Fruit fly (Drosophila melanogaster) whole organism, pupa: ENCODE measurements around the gene path.

ENCODE experiments used
- CG10348 ChIP-seq: fragments of 200-800 bp; sonication (Bioruptor generic); IDR thresholded peaks from 2 replicates; pipeline ENCODE4 v1.3.6; 2022; ENCODE audit warnings: missing biosample characterization, missing genetic modification characterization
- CG12605 ChIP-seq: fragments of 200-800 bp; sonication (Bioruptor generic); IDR thresholded peaks from 2 replicates; pipeline ENCODE4 v1.3.6; 2022; ENCODE audit warnings: missing biosample characterization, missing genetic modification characterization
- CG13204 ChIP-seq: fragments of 200-800 bp; sonication (Bioruptor generic); optimal IDR thresholded peaks from 2 replicates; lab custom pipeline; 2018; ENCODE audit warnings: missing biosample characterization, mild to moderate bottlenecking, missing genetic modification characterization, moderate library complexity
- CG14655 ChIP-seq: fragments of 200-800 bp; sonication (Bioruptor generic); optimal IDR thresholded peaks from 3 replicates; lab custom pipeline; 2017; ENCODE audit warnings: mild to moderate bottlenecking, missing biosample characterization, missing genetic modification reagents, missing genetic modification characterization
- CG15710 ChIP-seq: fragments of 200-800 bp; sonication (Bioruptor generic); optimal IDR thresholded peaks from 2 replicates; lab custom pipeline; 2018; ENCODE audit warnings: missing biosample characterization, mild to moderate bottlenecking, missing genetic modification characterization, moderate library complexity
- CG17806 ChIP-seq: fragments of 200-800 bp; sonication (Bioruptor generic); optimal IDR thresholded peaks from 2 replicates; lab custom pipeline; 2018; ENCODE audit warnings: missing biosample characterization, mild to moderate bottlenecking, missing genetic modification characterization, moderate library complexity
- CG32121 ChIP-seq: fragments of 200-800 bp; sonication (Bioruptor generic); IDR thresholded peaks from 2 replicates; pipeline ENCODE4 v1.3.6; 2022; ENCODE audit warnings: missing biosample characterization, missing genetic modification characterization
- CG34367 ChIP-seq: fragments of 200-800 bp; sonication (Bioruptor generic); optimal IDR thresholded peaks from 2 replicates; lab custom pipeline; 2018; ENCODE audit warnings: missing biosample characterization, mild to moderate bottlenecking, missing genetic modification characterization
- CG4496 ChIP-seq: fragments of 200-800 bp; sonication (Bioruptor generic); IDR thresholded peaks from 3 replicates; pipeline ENCODE4 v1.3.6; 2022; ENCODE audit warnings: missing biosample characterization, missing genetic modification characterization
- CG8159 ChIP-seq: fragments of 200-800 bp; sonication (Bioruptor generic); optimal IDR thresholded peaks from 3 replicates; lab custom pipeline; 2018; ENCODE audit warnings: missing biosample characterization, mild to moderate bottlenecking, missing genetic modification characterization, moderate library complexity
- CG8301 ChIP-seq: fragments of 200-800 bp; sonication (Bioruptor generic); optimal IDR thresholded peaks from 2 replicates; lab custom pipeline; 2018; ENCODE audit warnings: missing biosample characterization, mild to moderate bottlenecking, missing genetic modification characterization
- CG9948 ChIP-seq: fragments of 200-800 bp; sonication (Bioruptor generic); optimal IDR thresholded peaks from 2 replicates; lab custom pipeline; 2018; ENCODE audit warnings: missing biosample characterization, mild to moderate bottlenecking, missing genetic modification characterization, moderate library complexity
- D1 ChIP-seq: fragments of 200-800 bp; sonication (Bioruptor generic); optimal IDR thresholded peaks from 2 replicates; lab custom pipeline; 2018; ENCODE audit warnings: missing biosample characterization, mild to moderate bottlenecking, missing genetic modification characterization, moderate library complexity
- EcR ChIP-seq: fragments of 200-800 bp; sonication (Bioruptor generic); optimal IDR thresholded peaks from 3 replicates; lab custom pipeline; 2019; ENCODE audit warnings: missing biosample characterization, missing genetic modification characterization, mild to moderate bottlenecking, moderate library complexity, missing genetic modification reagents
- Ets98B ChIP-seq: fragments of 200-800 bp; sonication (Bioruptor generic); IDR thresholded peaks from 2 replicates; pipeline ENCODE4 v1.3.6; 2022; ENCODE audit warnings: missing biosample characterization, missing genetic modification characterization
- Pif1A ChIP-seq: fragments of 200-800 bp; sonication (Bioruptor generic); optimal IDR thresholded peaks from 3 replicates; lab custom pipeline; 2016; ENCODE audit warnings: missing biosample characterization, missing genetic modification characterization
- Pif1B ChIP-seq: fragments of 200-800 bp; sonication (Bioruptor generic); optimal IDR thresholded peaks from 3 replicates; lab custom pipeline; 2016; ENCODE audit warnings: missing biosample characterization, missing genetic modification characterization
- Snoo ChIP-seq: fragments of 200-800 bp; sonication (Bioruptor generic); optimal IDR thresholded peaks from 3 replicates; lab custom pipeline; 2017; ENCODE audit warnings: missing biosample characterization, mild to moderate bottlenecking, missing genetic modification characterization, inconsistent platforms
- fd96Ca ChIP-seq: fragments of 200-800 bp; sonication (Bioruptor generic); IDR thresholded peaks from 3 replicates; pipeline ENCODE4 v1.3.6; 2022; ENCODE audit warnings: missing biosample characterization, missing genetic modification characterization
- gl ChIP-seq: fragments of 200-800 bp; sonication (Bioruptor generic); optimal IDR thresholded peaks from 2 replicates; lab custom pipeline; 2018; ENCODE audit warnings: missing biosample characterization, mild to moderate bottlenecking, missing genetic modification characterization
- rn ChIP-seq: fragments of 200-800 bp; sonication (Bioruptor generic); IDR thresholded peaks from 2 replicates; pipeline ENCODE4 v1.3.6; 2022; ENCODE audit warnings: missing biosample characterization, missing genetic modification characterization

The path gene

DNA sequence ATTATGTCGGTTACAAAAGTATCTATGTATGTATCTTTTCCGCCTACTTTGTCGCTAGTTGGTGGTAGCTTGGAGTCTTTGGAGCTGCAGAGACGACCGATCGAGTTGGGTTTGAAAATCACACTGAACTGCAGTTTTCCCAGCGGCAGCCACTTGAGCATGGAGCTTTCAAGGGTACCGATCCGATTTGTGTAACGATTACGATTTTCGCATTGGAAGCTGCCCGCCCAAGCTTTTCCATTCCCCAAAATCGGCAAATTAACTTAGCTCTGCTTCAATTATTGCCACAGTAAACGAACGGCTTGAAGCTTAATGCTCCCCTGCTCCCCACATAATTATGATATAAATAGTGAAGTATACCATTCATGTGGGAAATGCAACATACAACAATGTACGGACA lies 16.0 kb downstream of the path start, which contains the start of gene CG32036:
TSS of gene CG32036 (minus strand) at position 101 of the 400 bp plus-strand sequence.
- TF ChIP-seq Ets98B (GFP tag; lab: Robert Waterston, UW) (no peak; the same call in 1 of the 2 replicates), EcR (GFP tag; lab: Kevin White, UChicago) (no peak), CG4496 (peak; percentile 12; the same call in 1 of the 3 replicates), CG34367 (tag; lab: Kevin White, UChicago) (no peak)

DNA sequence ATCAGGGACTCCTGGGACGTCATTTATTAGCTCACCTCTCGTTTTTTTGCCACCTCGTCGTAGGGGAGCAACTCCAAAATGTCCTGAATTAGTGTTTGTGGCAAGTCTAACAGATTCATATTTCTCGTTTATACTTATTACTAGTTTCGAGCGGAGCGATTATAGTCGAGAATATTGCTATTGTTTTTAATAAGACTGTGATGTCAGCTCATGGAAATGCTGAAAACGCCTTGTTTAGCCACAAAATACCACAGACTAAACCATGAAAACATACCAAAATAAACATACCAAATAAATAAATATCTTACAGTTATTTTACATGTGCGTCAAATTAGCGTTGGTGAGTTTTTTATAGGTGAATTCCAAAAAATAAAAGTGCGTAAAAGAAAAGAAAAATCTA lies 17.5 kb downstream of the path start, which contains the start of gene pall:
TSS of gene pall (minus strand) at position 205 of the 400 bp plus-strand sequence.
- TF ChIP-seq Ets98B (GFP tag; lab: Robert Waterston, UW) = no peak
- no peak for TF ChIP-seq CG15710 (tag; lab: Kevin White, UChicago)
- TF ChIP-seq Pif1A (GFP tag; lab: Kevin White, UChicago) = no peak
- TF ChIP-seq EcR (GFP tag; lab: Kevin White, UChicago) = no peak
- TF ChIP-seq CG8301 (tag; lab: Kevin White, UChicago) = no peak
- no peak for TF ChIP-seq CG9948 (tag; lab: Kevin White, UChicago)
- no peak for TF ChIP-seq Snoo (tag; lab: Kevin White, UChicago)
- no peak for TF ChIP-seq CG10348
- no peak for TF ChIP-seq CG8159 (tag; lab: Kevin White, UChicago)
- TF ChIP-seq CG14655 (GFP tag; lab: Kevin White, UChicago) = no peak

DNA sequence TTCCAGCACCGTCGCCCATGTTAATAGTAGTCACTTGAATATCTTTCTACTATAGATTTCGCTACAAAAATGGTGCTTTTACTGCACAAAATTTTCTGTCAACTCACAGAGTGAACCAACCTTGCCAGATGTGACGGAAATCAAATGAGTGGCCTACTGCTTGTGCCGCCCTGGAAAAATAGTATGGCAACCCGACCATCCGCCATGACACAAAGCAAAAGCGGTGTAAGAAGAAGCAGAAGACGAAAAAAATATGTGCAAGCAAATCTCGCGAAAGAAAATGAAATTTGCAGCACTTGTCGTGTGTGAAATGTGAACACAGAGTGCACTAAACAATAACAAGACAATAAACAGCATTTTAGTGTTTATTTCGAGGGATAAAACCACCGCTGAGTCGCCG lies 28.3 kb downstream of the path start, which contains the start of the genes Uch-L5 and Jarid2:
TSS of gene Uch-L5 (minus strand) at position 137 of the 400 bp plus-strand sequence.
TSS of gene Jarid2 (plus strand) at position 210 of the 400 bp plus-strand sequence.
- TF ChIP-seq CG9948 (tag; lab: Kevin White, UChicago) (no peak), Ets98B (GFP tag; lab: Robert Waterston, UW) (peak; percentile 39), CG17806 (tag; lab: Kevin White, UChicago) (peak; percentile 23), CG32121 (GFP tag; lab: Robert Waterston, UW) (no peak), Snoo (tag; lab: Kevin White, UChicago) (peak; percentile 39), CG12605 (GFP tag; lab: Robert Waterston, UW) (peak; percentile 46)

DNA sequence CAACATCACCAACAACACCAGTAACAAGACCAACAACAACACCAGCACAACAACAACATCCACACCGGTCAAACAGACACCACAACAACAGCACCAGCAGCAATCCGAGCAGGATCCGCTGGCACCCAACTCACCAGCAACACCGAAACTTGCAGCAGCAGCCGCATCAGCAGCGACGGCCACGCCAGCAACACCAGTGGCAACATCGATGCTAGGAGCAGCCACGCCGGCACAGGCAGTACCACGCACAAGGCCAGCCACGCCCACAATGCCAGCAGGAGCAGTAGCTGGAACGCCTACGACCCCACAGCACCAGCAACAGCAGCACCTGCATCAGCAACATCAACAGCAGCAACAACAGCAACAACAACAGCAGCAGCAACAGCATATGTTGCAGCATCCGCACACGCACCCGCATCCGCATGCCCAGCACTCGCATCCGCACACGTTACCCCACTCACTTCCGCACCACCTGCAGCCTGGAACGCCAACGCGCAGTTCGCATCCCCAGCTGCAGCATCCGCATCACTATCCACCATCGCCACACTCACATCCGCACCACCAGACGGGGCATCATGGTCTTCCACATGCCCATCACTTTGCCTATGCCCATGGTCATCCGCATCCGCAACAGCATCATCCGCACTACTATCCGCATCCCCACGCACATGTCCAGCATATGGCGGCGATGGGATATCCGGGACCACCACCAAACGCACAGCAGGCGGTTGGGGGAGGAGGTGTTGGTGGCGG lies 33.8 kb downstream of the path start:
- no peak for TF ChIP-seq Pif1A (GFP tag; lab: Kevin White, UChicago)
- TF ChIP-seq CG15710 (tag; lab: Kevin White, UChicago) = no peak
- no peak for TF ChIP-seq CG34367 (tag; lab: Kevin White, UChicago)
- no peak for TF ChIP-seq CG4496
- TF ChIP-seq, all 21 proteins: peak for 0

DNA sequence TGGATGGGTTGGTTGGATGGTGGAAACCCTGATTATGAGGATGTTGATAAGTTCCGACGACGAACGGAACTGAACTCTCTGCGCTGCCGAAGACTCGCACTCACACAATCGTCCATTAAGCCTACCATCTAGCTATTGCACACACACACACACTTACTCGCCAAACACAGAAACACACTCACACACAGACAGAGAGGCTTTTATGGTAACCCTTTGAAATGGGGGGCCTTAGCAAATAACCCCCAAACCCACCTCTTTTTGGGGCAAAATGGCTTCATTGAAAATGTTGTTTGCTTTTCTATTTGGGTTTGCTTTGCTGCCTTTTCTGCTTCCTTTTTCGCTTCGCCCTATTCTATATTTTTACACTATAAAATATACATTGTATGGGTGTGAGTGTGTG lies 36.0 kb downstream of the path start:
- no peak for TF ChIP-seq CG14655 (GFP tag; lab: Kevin White, UChicago)
- no peak for TF ChIP-seq CG17806 (tag; lab: Kevin White, UChicago)
- no peak for TF ChIP-seq CG34367 (tag; lab: Kevin White, UChicago)
- no peak for TF ChIP-seq EcR (GFP tag; lab: Kevin White, UChicago)
- TF ChIP-seq Pif1B (GFP tag; lab: Kevin White, UChicago) = no peak
- TF ChIP-seq CG4496 = no peak
- no peak for TF ChIP-seq Ets98B (GFP tag; lab: Robert Waterston, UW)
- no peak for TF ChIP-seq fd96Ca
- no peak for TF ChIP-seq CG13204 (GFP tag; lab: Kevin White, UChicago)
- TF ChIP-seq Snoo (tag; lab: Kevin White, UChicago) = no peak
- TF ChIP-seq CG12605 (GFP tag; lab: Robert Waterston, UW) = no peak
- no peak for TF ChIP-seq CG8301 (tag; lab: Kevin White, UChicago)
- no peak for TF ChIP-seq Pif1A (GFP tag; lab: Kevin White, UChicago)
- TF ChIP-seq CG32121 (GFP tag; lab: Robert Waterston, UW) = no peak
- TF ChIP-seq D1 (tag; lab: Kevin White, UChicago) = no peak

DNA sequence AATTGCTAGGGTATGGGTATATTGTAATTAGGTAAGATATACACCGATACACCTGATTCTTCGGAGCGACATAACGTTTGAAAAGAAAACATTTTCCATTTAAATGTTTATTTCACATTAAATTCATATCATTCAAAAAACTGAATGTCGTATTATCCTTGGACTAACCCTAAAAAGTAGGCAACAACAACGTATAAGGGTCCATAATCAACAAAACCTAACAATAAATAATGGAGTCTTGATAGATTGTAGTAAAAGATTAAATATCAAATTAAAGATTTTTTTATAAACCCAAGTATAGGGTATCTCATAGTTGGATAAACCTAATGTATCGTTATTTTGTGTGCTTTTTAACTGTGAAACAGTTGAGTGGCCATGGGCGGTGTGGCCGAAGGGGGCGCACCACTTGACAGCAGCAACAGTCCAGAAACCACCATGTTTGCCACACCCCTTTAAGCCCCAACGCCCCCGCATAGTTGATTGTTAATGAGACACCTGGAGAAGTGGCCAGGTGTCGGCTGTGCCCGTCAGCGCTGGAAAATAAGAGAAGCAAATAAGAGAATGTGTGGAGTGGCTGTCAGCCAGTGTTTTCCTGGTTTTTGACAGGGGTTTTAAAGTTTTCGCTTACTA lies 36.8 kb downstream of the path start:
- no peak for TF ChIP-seq Ets98B (GFP tag; lab: Robert Waterston, UW)
- TF ChIP-seq CG32121 (GFP tag; lab: Robert Waterston, UW) = no peak
- TF ChIP-seq rn (GFP tag; lab: Robert Waterston, UW) = no peak
- TF ChIP-seq CG17806 (tag; lab: Kevin White, UChicago) = no peak
- TF ChIP-seq CG8159 (tag; lab: Kevin White, UChicago) = peak; percentile 18
- no peak for TF ChIP-seq CG4496
- TF ChIP-seq CG14655 (GFP tag; lab: Kevin White, UChicago) = no peak
- no peak for TF ChIP-seq CG15710 (tag; lab: Kevin White, UChicago)
- no peak for TF ChIP-seq Snoo (tag; lab: Kevin White, UChicago)
- TF ChIP-seq CG10348 = no peak
- TF ChIP-seq D1 (tag; lab: Kevin White, UChicago) = no peak
- no peak for TF ChIP-seq CG34367 (tag; lab: Kevin White, UChicago)
- TF ChIP-seq CG12605 (GFP tag; lab: Robert Waterston, UW) = no peak
- TF ChIP-seq Pif1B (GFP tag; lab: Kevin White, UChicago) = no peak
- TF ChIP-seq gl = no peak
- no peak for TF ChIP-seq CG8301 (tag; lab: Kevin White, UChicago)
- no peak for TF ChIP-seq EcR (GFP tag; lab: Kevin White, UChicago)
- TF ChIP-seq Pif1A (GFP tag; lab: Kevin White, UChicago) = peak; percentile 27
- peak; percentile 10 for TF ChIP-seq CG9948 (tag; lab: Kevin White, UChicago)
- no peak for TF ChIP-seq fd96Ca
- TF ChIP-seq CG13204 (GFP tag; lab: Kevin White, UChicago) = no peak
